Worm (Caenorhabditis elegans): ENCODE data around the gene clec-254.

clec-254 gene

ce11 chrV:18712118-18712517, 42.1 kb downstream of the clec-254 start (continued):
- TF ChIP-seq lin-14 (GFP tag; optimal IDR thresholded peaks at IDR 0.05) (no peak), ceh-90 (tag; optimal IDR thresholded peaks at IDR 0.05) (no peak), unc-30 (tag; optimal IDR thresholded peaks at IDR 0.05) (no peak), snpc-4 (tag; optimal IDR thresholded peaks at IDR 0.05) (no peak), grh-1 (GFP tag; IDR thresholded peaks at IDR 0.05) (peak; percentile 37), unc-98 (GFP tag; IDR thresholded peaks at IDR 0.05) (0 out of 2 replicates have a peak, but pooled peaks have one; percentile 12), nhr-77 (tag; optimal IDR thresholded peaks at IDR 0.05) (no peak), nhr-85 (tag) (peak; percentile 72), skn-1 (tag; optimal IDR thresholded peaks at IDR 0.05) (no peak), nhr-19 (GFP tag; conservative IDR thresholded peaks at IDR 0.05) (0 out of 2 replicates have a peak, but pooled peaks have one; percentile 34), nhr-11 (tag; optimal IDR thresholded peaks at IDR 0.05) (no peak)

ce11 chrV:18711362-18711761, 42.9 kb downstream of the clec-254 start:
- TF ChIP-seq nhr-19 (GFP tag; conservative IDR thresholded peaks at IDR 0.05) (0 out of 2 replicates have a peak, but pooled peaks have one; percentile 9), F16B12.6 (tag; optimal IDR thresholded peaks at IDR 0.05) (no peak), ceh-63 (GFP tag; optimal IDR thresholded peaks at IDR 0.05) (no peak)

ce11 chrV:18710045-18710490, 44.2 kb downstream of the clec-254 start:
- no peak for TF ChIP-seq mab-9 (GFP tag; IDR thresholded peaks at IDR 0.05)
- TF ChIP-seq Y116A8C.19 (tag; optimal IDR thresholded peaks at IDR 0.05; ENCODE audit: borderline replicate concordance), result no peak
- no peak for TF ChIP-seq ets-5 (GFP tag; IDR thresholded peaks at IDR 0.05)
- no peak for TF ChIP-seq ceh-82 (tag; optimal IDR thresholded peaks at IDR 0.05)
- no peak for TF ChIP-seq unc-130 (tag; optimal IDR thresholded peaks at IDR 0.05)
- TF ChIP-seq ces-1 (GFP tag; optimal IDR thresholded peaks at IDR 0.05), result no peak
- TF ChIP-seq alr-1 (tag; optimal IDR thresholded peaks at IDR 0.05; ENCODE audit: borderline replicate concordance), result no peak
- TF ChIP-seq ceh-8 (GFP tag; optimal IDR thresholded peaks at IDR 0.05), result no peak
- no peak for TF ChIP-seq F16B12.6 (tag; optimal IDR thresholded peaks at IDR 0.05)
- peak; percentile 74 for TF ChIP-seq dsc-1 (tag; optimal IDR thresholded peaks at IDR 0.05)
- no peak for TF ChIP-seq elt-2 (tag; optimal IDR thresholded peaks at IDR 0.05)
- peak; percentile 37 for TF ChIP-seq swsn-7 (tag; optimal IDR thresholded peaks at IDR 0.05)
- peak; percentile 55 for TF ChIP-seq skn-1 (tag; optimal IDR thresholded peaks at IDR 0.05)
- peak; percentile 36 for TF ChIP-seq snpc-4 (tag; optimal IDR thresholded peaks at IDR 0.05)
- TF ChIP-seq lin-14 (GFP tag; optimal IDR thresholded peaks at IDR 0.05), result no peak
- no peak for TF ChIP-seq isw-1 (GFP tag; IDR thresholded peaks at IDR 0.05)
- TF ChIP-seq nhr-47 (tag; optimal IDR thresholded peaks at IDR 0.05), result peak; percentile 90
- TF ChIP-seq nhr-76 (tag; optimal IDR thresholded peaks at IDR 0.05), result no peak
- TF ChIP-seq egl-13 (tag; optimal IDR thresholded peaks at IDR 0.05), result no peak
- peak; percentile 71 for TF ChIP-seq mep-1 (tag; optimal IDR thresholded peaks at IDR 0.05)
- TF ChIP-seq lin-39 (tag; optimal IDR thresholded peaks at IDR 0.05), result peak; percentile 57
- peak; percentile 79 for TF ChIP-seq irx-1 (tag; optimal IDR thresholded peaks at IDR 0.05)
- no peak for TF ChIP-seq ceh-88 (GFP tag; IDR thresholded peaks at IDR 0.05)
- no peak for TF ChIP-seq nhr-71 (tag; optimal IDR thresholded peaks at IDR 0.05)
- no peak for TF ChIP-seq C34B4.2 (tag; optimal IDR thresholded peaks at IDR 0.05)
- no peak for TF ChIP-seq sptf-1 (tag; optimal IDR thresholded peaks at IDR 0.05)
- TF ChIP-seq hlh-4 (tag; optimal IDR thresholded peaks at IDR 0.05), result peak; percentile 42
- TF ChIP-seq tbx-2 (tag; optimal IDR thresholded peaks at IDR 0.05), result peak; percentile 56
- no peak for TF ChIP-seq unc-62 (GFP tag; optimal IDR thresholded peaks at IDR 0.05)
- peak; percentile 9 for TF ChIP-seq nhr-20 (tag; optimal IDR thresholded peaks at IDR 0.05)
- TF ChIP-seq jun-1 (tag; optimal IDR thresholded peaks at IDR 0.05), result no peak
- no peak for TF ChIP-seq nhr-11 (tag; optimal IDR thresholded peaks at IDR 0.05)
- no peak for TF ChIP-seq efl-1 (optimal IDR thresholded peaks at IDR 0.05)
- peak in 1 of 2 experiments; percentile 91 for TF ChIP-seq efl-1 (GFP tag; optimal IDR thresholded peaks at IDR 0.05 in 1 of 2)
- TF ChIP-seq unc-30 (tag; optimal IDR thresholded peaks at IDR 0.05), result no peak
- no peak for TF ChIP-seq nhr-84 (tag; optimal IDR thresholded peaks at IDR 0.05)
- TF ChIP-seq unc-86 (tag; optimal IDR thresholded peaks at IDR 0.05), result peak; percentile 5
- TF ChIP-seq lin-35 (GFP tag; optimal IDR thresholded peaks at IDR 0.05), result peak in 1 of 2 experiments; percentile 15
- TF ChIP-seq ztf-11 (tag; optimal IDR thresholded peaks at IDR 0.05), result peak in 1 of 2 experiments; percentile 81
- no peak for TF ChIP-seq nhr-12 (tag; optimal IDR thresholded peaks at IDR 0.05)
- peak; percentile 37 for TF ChIP-seq xbp-1 (tag; optimal IDR thresholded peaks at IDR 0.05)
- peak; percentile 47 for TF ChIP-seq nhr-90 (tag; optimal IDR thresholded peaks at IDR 0.05; ENCODE audit: poor library complexity)
- peak; percentile 70 for TF ChIP-seq nhr-85 (tag)
